Worm (Caenorhabditis elegans) whole organism, L3 larva: ENCODE measurements around the gene sdz-20.

Source experiments
- R02D3.7 ChIP-seq: fragments of 150-350 bp; optimal IDR thresholded peaks from 2 replicates; lab custom pipeline; 2014; ENCODE audit warnings: missing biosample characterization, missing genetic modification characterization
- ZK546.5 ChIP-seq: sonication (generic microtip); optimal IDR thresholded peaks from 2 replicates; lab custom pipeline; 2017; ENCODE audit warnings: missing biosample characterization, missing genetic modification characterization
- aly-2 ChIP-seq: fragments of 150-350 bp; optimal IDR thresholded peaks from 2 replicates; lab custom pipeline; 2014; ENCODE audit warnings: missing biosample characterization, missing genetic modification characterization
- ceh-16 ChIP-seq: sonication (generic microtip); optimal IDR thresholded peaks from 2 replicates; lab custom pipeline; 2017; ENCODE audit warnings: missing biosample characterization, missing genetic modification characterization
- ceh-28 ChIP-seq: fragments of 150-350 bp; optimal IDR thresholded peaks from 2 replicates; lab custom pipeline; 2014; ENCODE audit warnings: missing biosample characterization, missing genetic modification reagents, missing genetic modification characterization
- ceh-82 ChIP-seq: fragments of 150-350 bp; optimal IDR thresholded peaks from 2 replicates; lab custom pipeline; 2014; ENCODE audit warnings: missing biosample characterization, missing genetic modification characterization
- elt-2 ChIP-seq: sonication (generic microtip); optimal IDR thresholded peaks from 2 replicates; lab custom pipeline; 2016; ENCODE audit warnings: missing genetic modification reagents, mild to moderate bottlenecking, missing genetic modification characterization, missing compliant biosample characterization
- elt-3 ChIP-seq, 3 experiments: fragments of 150-350 bp in 1 of 3; sonication (generic microtip) in 2 of 3; optimal IDR thresholded peaks; 2 replicates in 2 of 3; 4 replicates in 1 of 3; lab custom pipeline; 2014 to 2017; ENCODE audit warnings: missing biosample characterization in 3 of 3, missing genetic modification characterization in 3 of 3
- eor-1 ChIP-seq, 2 experiments: fragments of 150-350 bp; optimal IDR thresholded peaks; 2 replicates each; lab custom pipeline; 2014 to 2018; ENCODE audit warnings: missing biosample characterization in 2 of 2, missing genetic modification characterization in 2 of 2
- fkh-10 ChIP-seq: sonication (generic microtip); optimal IDR thresholded peaks from 2 replicates; lab custom pipeline; 2017; ENCODE audit warnings: missing biosample characterization, missing genetic modification reagents, missing genetic modification characterization
- fos-1 ChIP-seq: fragments of 150-350 bp; optimal IDR thresholded peaks from 2 replicates; lab custom pipeline; 2014; ENCODE audit warnings: missing biosample characterization, missing genetic modification characterization
- jun-1 ChIP-seq: fragments of 150-350 bp; optimal IDR thresholded peaks from 2 replicates; lab custom pipeline; 2014; ENCODE audit warnings: missing biosample characterization, missing genetic modification reagents, missing genetic modification characterization
- lin-15B ChIP-seq: fragments of 150-350 bp; optimal IDR thresholded peaks from 2 replicates; lab custom pipeline; 2014; ENCODE audit warnings: missing biosample characterization, missing genetic modification characterization
- mdl-1 ChIP-seq: fragments of 150-350 bp; optimal IDR thresholded peaks from 2 replicates; lab custom pipeline; 2014; ENCODE audit warnings: missing biosample characterization, missing genetic modification characterization
- mml-1 ChIP-seq: fragments of 150-350 bp; sonication (generic microtip); optimal IDR thresholded peaks from 3 replicates; lab custom pipeline; 2014; ENCODE audit warnings: missing biosample characterization, missing genetic modification characterization
- nfya-1 ChIP-seq: sonication (generic microtip); optimal IDR thresholded peaks from 2 replicates; lab custom pipeline; 2017; ENCODE audit warnings: missing genetic modification characterization, mild to moderate bottlenecking, missing compliant biosample characterization, antibody characterized with exemption, moderate library complexity; ENCODE audit not compliant: insufficient read depth
- nhr-11 ChIP-seq: fragments of 150-350 bp; optimal IDR thresholded peaks from 2 replicates; lab custom pipeline; 2014; ENCODE audit warnings: missing biosample characterization, missing genetic modification characterization
- nhr-237 ChIP-seq: fragments of 150-350 bp; optimal IDR thresholded peaks from 2 replicates; lab custom pipeline; 2014; ENCODE audit warnings: missing biosample characterization, missing genetic modification characterization
- nhr-25 ChIP-seq: sonication (generic microtip); optimal IDR thresholded peaks from 2 replicates; lab custom pipeline; 2017; ENCODE audit warnings: missing biosample characterization, missing genetic modification characterization
- nhr-28 ChIP-seq: fragments of 150-350 bp; optimal IDR thresholded peaks from 2 replicates; lab custom pipeline; 2014; ENCODE audit warnings: missing biosample characterization, missing genetic modification characterization
- nhr-43 ChIP-seq: sonication (generic microtip); optimal IDR thresholded peaks from 2 replicates; lab custom pipeline; 2016; ENCODE audit warnings: mild to moderate bottlenecking, missing genetic modification characterization, missing compliant biosample characterization; ENCODE audit not compliant: poor library complexity, severe bottlenecking
- nhr-77 ChIP-seq: fragments of 150-350 bp; optimal IDR thresholded peaks from 2 replicates; lab custom pipeline; 2014; ENCODE audit warnings: missing biosample characterization, missing genetic modification characterization
- pqm-1 ChIP-seq: fragments of 150-350 bp; optimal IDR thresholded peaks from 2 replicates; lab custom pipeline; 2017; ENCODE audit warnings: missing biosample characterization, missing genetic modification characterization, inconsistent platforms
- sea-2 ChIP-seq: fragments of 150-350 bp; sonication (generic microtip); optimal IDR thresholded peaks from 4 replicates; lab custom pipeline; 2014; ENCODE audit warnings: missing biosample characterization, missing genetic modification reagents, missing genetic modification characterization
- skn-1 ChIP-seq: fragments of 150-350 bp; optimal IDR thresholded peaks from 2 replicates; lab custom pipeline; 2014; ENCODE audit warnings: missing biosample characterization, missing genetic modification characterization
- snpc-4 ChIP-seq: fragments of 150-350 bp; optimal IDR thresholded peaks from 2 replicates; lab custom pipeline; 2014; ENCODE audit warnings: missing biosample characterization, missing genetic modification characterization
- tbx-2 ChIP-seq: sonication (generic microtip); optimal IDR thresholded peaks from 2 replicates; lab custom pipeline; 2016; ENCODE audit warnings: mild to moderate bottlenecking, missing genetic modification characterization, missing compliant biosample characterization
- unc-39 ChIP-seq: sonication (generic microtip); optimal IDR thresholded peaks from 4 replicates; lab custom pipeline; 2017; ENCODE audit warnings: missing biosample characterization, missing genetic modification characterization
- unc-62 ChIP-seq: fragments of 150-350 bp; sonication (generic microtip); optimal IDR thresholded peaks from 4 replicates; lab custom pipeline; 2014; ENCODE audit warnings: missing biosample characterization, missing genetic modification reagents, missing genetic modification characterization
- zag-1 ChIP-seq: fragments of 150-350 bp; optimal IDR thresholded peaks from 2 replicates; lab custom pipeline; 2014; ENCODE audit warnings: missing biosample characterization, missing genetic modification characterization
- ztf-11 ChIP-seq: fragments of 150-350 bp; optimal IDR thresholded peaks from 2 replicates; lab custom pipeline; 2014; ENCODE audit warnings: missing biosample characterization, missing genetic modification characterization
- ztf-4 ChIP-seq: fragments of 150-350 bp; optimal IDR thresholded peaks from 2 replicates; lab custom pipeline; 2014; ENCODE audit warnings: missing biosample characterization, missing genetic modification characterization

Gene sdz-20

DNA sequence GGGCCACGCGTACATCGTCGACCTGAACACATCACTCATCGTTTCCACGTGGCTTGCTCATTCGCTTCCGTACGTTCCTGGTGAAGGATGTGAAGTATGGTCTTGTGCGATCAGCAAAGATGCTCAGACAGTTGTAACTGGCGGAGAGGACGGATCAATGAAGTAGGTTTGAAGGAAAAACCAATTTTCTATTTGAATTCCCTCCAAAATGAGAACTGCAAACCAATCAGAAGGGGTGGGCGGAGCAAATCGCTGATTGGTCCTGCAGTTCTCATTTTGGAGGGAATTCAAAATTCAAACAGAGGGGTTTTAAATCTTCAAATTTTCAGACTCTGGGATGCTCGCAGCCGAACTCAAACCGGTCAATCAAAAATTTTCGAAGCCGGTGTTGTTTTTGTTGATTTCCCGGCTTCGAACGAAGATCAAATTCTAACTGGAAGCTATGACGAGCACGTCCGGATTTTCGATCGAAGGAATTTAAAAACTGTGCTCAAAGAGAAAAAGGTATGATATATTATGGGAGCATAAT is 16.4 kb upstream of the sdz-20 start:
- TF ChIP-seq zag-1 (no peak), nfya-1 (tag; lab: Kevin White, UChicago) (peak; percentile 58)

DNA sequence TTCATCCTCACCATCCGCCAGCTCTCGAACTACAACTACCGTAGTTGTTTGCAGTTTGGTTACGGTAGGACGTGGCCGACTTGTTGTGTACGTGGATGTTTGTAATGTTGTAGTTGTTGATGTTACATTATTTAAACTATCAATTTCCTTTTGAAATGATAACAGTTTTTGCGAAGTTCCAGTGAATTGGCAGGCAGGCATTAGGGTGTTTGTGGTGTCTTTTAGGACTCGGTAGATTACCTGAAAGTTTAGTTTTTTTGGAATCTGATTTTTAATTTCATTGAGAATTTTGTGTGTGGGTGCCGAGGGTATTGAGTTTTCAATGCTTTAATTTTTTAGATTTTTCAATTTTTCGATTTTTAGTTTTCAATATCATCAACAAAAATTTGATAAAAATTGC is 11.3 kb upstream of the sdz-20 start, which contains the start of gene F53A2.11:
TSS of gene F53A2.11 (minus strand) at position 101 of the 400 bp plus-strand sequence.
- TF ChIP-seq elt-3 (tag; optimal IDR thresholded peaks at IDR 0.05; lab: Kevin White, UChicago) (no peak), ceh-16 (tag; lab: Kevin White, UChicago) (no peak), mml-1 (tag; lab: Kevin White, UChicago) (no peak), snpc-4 (tag; lab: Kevin White, UChicago) (no peak), nhr-25 (tag; lab: Kevin White, UChicago) (no peak), ZK546.5 (no peak), pqm-1 (no peak)

DNA sequence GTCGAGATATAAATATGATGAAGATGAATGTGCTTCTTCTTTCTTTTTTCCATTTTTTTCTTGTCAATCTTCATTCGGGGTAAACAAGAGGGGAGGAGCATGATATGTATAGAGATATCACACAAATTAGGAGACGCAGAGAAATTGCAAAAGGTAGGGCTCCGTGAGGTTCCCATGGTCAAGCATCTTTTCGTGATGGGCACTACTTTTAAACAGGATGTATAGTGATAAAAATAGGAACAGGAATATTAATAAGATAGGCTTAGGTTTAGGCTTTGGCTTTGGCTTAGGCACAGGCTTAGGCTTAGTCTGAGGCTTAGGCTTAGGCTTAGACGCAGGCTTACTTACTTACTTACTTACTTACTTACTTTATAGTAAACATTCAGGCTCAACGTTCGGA is 9.1 kb upstream of the sdz-20 start, which contains the start of gene F53A2.1:
TSS of gene F53A2.1 (minus strand) at position 101 of the 400 bp plus-strand sequence.
- no peak for TF ChIP-seq fkh-10 (GFP tag; lab: Kevin White, UChicago)
- no peak for TF ChIP-seq ztf-11 (tag; lab: Kevin White, UChicago)
- no peak for TF ChIP-seq aly-2 (tag; lab: Kevin White, UChicago)
- TF ChIP-seq ceh-28 (tag; lab: Kevin White, UChicago), result no peak

DNA sequence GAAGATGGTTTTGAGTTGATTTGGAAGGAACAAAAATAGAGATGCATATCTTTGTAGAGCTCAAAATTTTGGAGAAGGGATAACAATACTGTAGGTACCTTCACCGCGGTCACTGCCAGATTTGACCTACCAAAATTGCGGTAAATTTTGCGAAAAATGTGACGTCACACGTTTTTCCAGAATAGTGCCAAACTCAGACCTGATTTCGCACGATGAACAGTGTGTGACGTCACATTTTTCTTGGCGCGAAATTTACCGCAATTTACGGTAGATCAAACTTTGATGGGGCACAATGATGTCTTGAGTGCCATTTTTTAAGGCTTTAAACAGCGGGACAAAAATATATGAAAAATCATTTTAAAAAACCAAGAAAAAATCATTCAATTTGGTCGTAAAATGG is 4.9 kb upstream of the sdz-20 start:
- TF ChIP-seq nfya-1 (tag; lab: Kevin White, UChicago), result no peak
- TF ChIP-seq ceh-82, result no peak
- no peak for TF ChIP-seq snpc-4 (tag; lab: Kevin White, UChicago)
- no peak for TF ChIP-seq nhr-237 (tag; lab: Kevin White, UChicago)
- TF ChIP-seq unc-62 (GFP tag; lab: Kevin White, UChicago), result no peak
- no peak for TF ChIP-seq nhr-11 (tag; lab: Kevin White, UChicago)
- no peak for TF ChIP-seq pqm-1
- TF ChIP-seq lin-15B (tag; lab: Kevin White, UChicago), result no peak
- TF ChIP-seq unc-39 (tag; lab: Kevin White, UChicago), result no peak
- TF ChIP-seq eor-1 (tag; optimal IDR thresholded peaks at IDR 0.05; lab: Kevin White, UChicago), result no peak

DNA sequence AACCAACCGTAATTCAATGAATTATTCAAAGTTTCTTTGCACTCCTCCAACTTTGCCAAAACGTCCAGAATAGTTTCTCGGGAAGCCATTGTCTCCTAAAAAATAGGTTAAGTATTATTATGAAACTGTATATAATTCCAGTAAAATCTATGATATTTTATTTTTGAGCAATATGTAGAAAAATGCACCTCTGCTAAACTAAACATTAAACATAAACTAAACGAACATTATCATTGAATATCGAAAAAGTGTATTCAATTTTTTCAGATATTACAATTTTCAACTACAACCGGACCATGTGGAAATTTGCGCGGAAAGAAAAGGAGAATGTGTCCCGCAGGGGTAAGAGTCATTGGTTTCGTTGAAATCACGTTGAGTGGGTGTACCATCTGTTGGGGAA is 5.8 kb downstream of the sdz-20 start, which contains the start of gene F53A2.3:
TSS of gene F53A2.3 (minus strand) at position 101 of the 400 bp plus-strand sequence.
- TF ChIP-seq elt-2 (tag; lab: Kevin White, UChicago) (no peak), nfya-1 (tag; lab: Kevin White, UChicago) (no peak), ceh-82 (no peak), nhr-28 (no peak), ceh-16 (tag; lab: Kevin White, UChicago) (no peak), sea-2 (GFP tag; lab: Kevin White, UChicago) (no peak), snpc-4 (tag; lab: Kevin White, UChicago) (no peak), skn-1 (tag; lab: Kevin White, UChicago) (no peak), jun-1 (tag; lab: Kevin White, UChicago) (no peak), ztf-4 (no peak), nhr-77 (tag; lab: Kevin White, UChicago) (no peak), ceh-28 (tag; lab: Kevin White, UChicago) (no peak), R02D3.7 (tag; lab: Kevin White, UChicago) (no peak), nhr-43 (tag; lab: Kevin White, UChicago) (no peak), mdl-1 (tag; lab: Kevin White, UChicago) (no peak), tbx-2 (tag; lab: Kevin White, UChicago) (no peak), nhr-237 (tag; lab: Kevin White, UChicago) (no peak), pqm-1 (no peak), unc-62 (GFP tag; lab: Kevin White, UChicago) (no peak), fos-1 (tag; lab: Kevin White, UChicago) (no peak)
